Fruit fly (Drosophila melanogaster) Kc167 (cell line): ENCODE measurements around the gene Cul3.

Experiments
- Myc ChIP-seq: fragments of >200 bp; optimal IDR thresholded peaks from 2 replicates; lab custom pipeline; 2017; ENCODE audit warnings: missing external identifiers
- Sin3A ChIP-seq: fragments of >200 bp; optimal IDR thresholded peaks from 2 replicates; lab custom pipeline; 2018; ENCODE audit warnings: missing external identifiers
- h ChIP-seq: fragments of >200 bp; optimal IDR thresholded peaks from 3 replicates; lab custom pipeline; 2018; ENCODE audit warnings: missing external identifiers
- insv ChIP-seq: fragments of >200 bp; optimal IDR thresholded peaks from 3 replicates; lab custom pipeline; 2018; ENCODE audit warnings: missing external identifiers
- psq ChIP-seq: fragments of >200 bp; optimal IDR thresholded peaks from 2 replicates; lab custom pipeline; 2017; ENCODE audit warnings: missing external identifiers
- ttk ChIP-seq: sonication (Bioruptor generic); optimal IDR thresholded peaks from 2 replicates; lab custom pipeline; 2017; ENCODE audit warnings: missing external identifiers

The Cul3 gene

dm6 chr2L:15249006-15249513 is 22.8 kb downstream of the Cul3 start:
- TF ChIP-seq Sin3A (lab: Kevin White, UChicago) (no peak), ttk (no peak), Myc (lab: Kevin White, UChicago) (no peak), psq (no peak), h (lab: Kevin White, UChicago) (no peak)

dm6 chr2L:15248163-15249005 is 23.4 kb downstream of the Cul3 start, which contains the start of gene dao:
Gene dao (plus strand): TSS chr2L:15248879.
- no peak for TF ChIP-seq ttk

- TF ChIP-seq Myc (lab: Kevin White, UChicago), result no peak
- no peak for TF ChIP-seq Sin3A (lab: Kevin White, UChicago)
- no peak for TF ChIP-seq insv (lab: Kevin White, UChicago)
- TF ChIP-seq ttk, result no peak
- no peak for TF ChIP-seq h (lab: Kevin White, UChicago)
- no peak for TF ChIP-seq psq
Measured at dm6 chr2L:15247614-15248013, 24.2 kb downstream of the Cul3 start, which contains the start of gene ZnT35C. Gene ZnT35C (minus strand): TSS chr2L:15247714.

dm6 chr2L:15244708-15245107 is 27.1 kb downstream of the Cul3 start:
- TF ChIP-seq h (lab: Kevin White, UChicago) (no peak), Sin3A (lab: Kevin White, UChicago) (no peak), ttk (no peak), insv (lab: Kevin White, UChicago) (no peak), Myc (lab: Kevin White, UChicago) (no peak), psq (no peak)

dm6 chr2L:15243413-15243812 is 28.4 kb downstream of the Cul3 start:
- no peak for TF ChIP-seq Myc (lab: Kevin White, UChicago)
- TF ChIP-seq Sin3A (lab: Kevin White, UChicago), result no peak
- TF ChIP-seq psq, result no peak
- no peak for TF ChIP-seq ttk
- no peak for TF ChIP-seq insv (lab: Kevin White, UChicago)
- TF ChIP-seq h (lab: Kevin White, UChicago), result no peak
